Worm (Caenorhabditis elegans) whole organism, midembryonic: ENCODE data around the gene C44F1.1.

ENCODE experiments used
- T22C8.4 ChIP-seq: fragments of 200-800 bp; sonication (Bioruptor generic); IDR thresholded peaks from 2 replicates; pipeline ENCODE4 v1.3.6; 2022; ENCODE audit warnings: missing genetic modification characterization, missing compliant biosample characterization
- cog-1 ChIP-seq: sonication (generic microtip); optimal IDR thresholded peaks from 2 replicates; lab custom pipeline; 2016; ENCODE audit warnings: missing genetic modification characterization, missing compliant biosample characterization
- flt-1 ChIP-seq: fragments of 200-800 bp; sonication (Bioruptor generic); IDR thresholded peaks from 2 replicates; pipeline ENCODE4 v1.3.6; 2022; ENCODE audit warnings: missing genetic modification characterization, missing compliant biosample characterization
- klf-2 ChIP-seq: fragments of 200-800 bp; sonication (Bioruptor generic); conservative IDR thresholded peaks from 2 replicates; pipeline ENCODE4 v1.3.6; 2022; ENCODE audit warnings: missing genetic modification reagents, missing genetic modification characterization, missing compliant biosample characterization
- med-1 ChIP-seq: sonication (generic microtip); optimal IDR thresholded peaks from 2 replicates; lab custom pipeline; 2017; ENCODE audit warnings: missing genetic modification characterization, mild to moderate bottlenecking, missing compliant biosample characterization, antibody characterized with exemption, missing genetic modification reagents; ENCODE audit not compliant: insufficient read depth
- ref-1 ChIP-seq: fragments of 200-800 bp; sonication (Bioruptor generic); conservative IDR thresholded peaks from 2 replicates; pipeline ENCODE4 v1.3.6; 2022; ENCODE audit warnings: missing genetic modification reagents, missing genetic modification characterization, missing compliant biosample characterization
- tab-1 ChIP-seq: fragments of 200-800 bp; sonication (Bioruptor generic); IDR thresholded peaks from 2 replicates; pipeline ENCODE4 v1.3.6; 2022; ENCODE audit warnings: missing genetic modification characterization, missing compliant biosample characterization
- ztf-23 ChIP-seq: fragments of 200-800 bp; sonication (Bioruptor generic); IDR thresholded peaks from 2 replicates; pipeline ENCODE4 v1.3.6; 2022; ENCODE audit warnings: missing genetic modification reagents, missing genetic modification characterization, missing compliant biosample characterization
- ztf-29 ChIP-seq: fragments of 200-800 bp; sonication (Bioruptor generic); IDR thresholded peaks from 2 replicates; pipeline ENCODE4 v1.3.6; 2022; ENCODE audit warnings: missing genetic modification reagents, missing genetic modification characterization, missing compliant biosample characterization

C44F1.1 gene

DNA sequence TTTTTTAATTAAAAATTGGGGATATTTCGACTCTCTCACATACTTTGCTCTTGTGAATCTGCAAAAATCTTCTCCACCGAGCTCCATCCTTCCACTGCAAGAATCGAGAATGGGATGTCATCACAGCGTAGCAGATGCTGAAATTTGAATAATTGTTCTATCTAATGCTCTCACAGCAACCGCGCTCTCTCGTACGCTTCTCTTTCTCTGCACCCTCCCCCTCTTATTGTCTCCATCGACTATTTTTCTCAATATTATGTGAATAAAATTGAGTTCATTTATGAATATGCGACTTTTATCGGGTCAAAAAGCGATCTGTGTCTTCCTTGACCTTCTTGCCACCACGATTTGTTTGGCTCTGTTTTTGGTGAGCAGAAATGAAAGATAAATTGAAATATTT lies 31.4 kb downstream of the C44F1.1 start, which contains the start of gene F34D10.3:
Gene F34D10.3 (plus strand): TSS at position 249 of the 400 bp plus-strand sequence.
- TF ChIP-seq ref-1 (no peak), cog-1 (tag; lab: Kevin White, UChicago) (no peak), med-1 (GFP tag; lab: Kevin White, UChicago) (no peak), T22C8.4 (GFP tag; lab: Robert Waterston, UW) (no peak)

DNA sequence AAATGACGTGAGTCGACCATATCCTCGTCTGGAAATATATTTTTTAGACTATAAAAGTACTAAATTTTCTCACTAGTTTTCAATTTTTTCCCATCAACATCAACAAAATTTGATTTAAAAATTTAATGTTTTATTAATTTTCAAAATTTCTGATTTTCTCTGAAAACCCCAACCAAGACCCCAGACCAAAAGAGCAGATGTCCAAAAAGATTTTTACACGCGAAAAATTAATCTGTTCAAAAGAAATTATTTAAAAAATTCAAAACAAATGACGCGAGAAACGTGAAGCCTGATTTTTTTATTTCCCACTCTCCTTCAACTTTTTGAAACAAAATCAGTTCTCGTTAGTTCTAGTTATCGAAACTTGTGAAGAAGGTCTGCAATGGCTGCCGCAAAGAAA lies 34.9 kb downstream of the C44F1.1 start, which contains the start of gene F34D10.8:
Gene F34D10.8 (plus strand): TSS at position 301 of the 400 bp plus-strand sequence.
- TF ChIP-seq med-1 (GFP tag; lab: Kevin White, UChicago) (no peak), ztf-29 (GFP tag; lab: Robert Waterston, UW) (no peak), flt-1 (GFP tag; lab: Robert Waterston, UW) (no peak), klf-2 (GFP tag; lab: Robert Waterston, UW) (no peak), cog-1 (tag; lab: Kevin White, UChicago) (no peak), ztf-23 (GFP tag; lab: Robert Waterston, UW) (no peak), tab-1 (GFP tag; lab: Robert Waterston, UW) (no peak), ref-1 (no peak), T22C8.4 (GFP tag; lab: Robert Waterston, UW) (no peak)

- no peak for TF ChIP-seq klf-2 (GFP tag; lab: Robert Waterston, UW)
- no peak for TF ChIP-seq ztf-29 (GFP tag; lab: Robert Waterston, UW)
- TF ChIP-seq flt-1 (GFP tag; lab: Robert Waterston, UW), result no peak
Measured at ce11 chrIII:3729520-3729919, 35.8 kb downstream of the C44F1.1 start, which contains the start of gene F34D10.9. Gene F34D10.9, minus strand, starts transcription at chrIII:3729620.

- TF ChIP-seq cog-1 (tag; lab: Kevin White, UChicago) (no peak), ztf-29 (GFP tag; lab: Robert Waterston, UW) (no peak), ref-1 (no peak), tab-1 (GFP tag; lab: Robert Waterston, UW) (no peak), flt-1 (GFP tag; lab: Robert Waterston, UW) (no peak), T22C8.4 (GFP tag; lab: Robert Waterston, UW) (no peak), klf-2 (GFP tag; lab: Robert Waterston, UW) (no peak), ztf-23 (GFP tag; lab: Robert Waterston, UW) (no peak)
Measured at ce11 chrIII:3726443-3726842, 38.9 kb downstream of the C44F1.1 start, which contains the start of gene gldi-5. Gene gldi-5, minus strand, starts transcription at chrIII:3726500.

ce11 chrIII:3724880-3725279 lies 40.5 kb downstream of the C44F1.1 start, which contains the start of gene C14B1.12:
Gene C14B1.12, minus strand, starts transcription at chrIII:3724980.
- TF ChIP-seq ztf-23 (GFP tag; lab: Robert Waterston, UW) (no peak), T22C8.4 (GFP tag; lab: Robert Waterston, UW) (no peak), ztf-29 (GFP tag; lab: Robert Waterston, UW) (no peak), klf-2 (GFP tag; lab: Robert Waterston, UW) (no peak), ref-1 (no peak), med-1 (GFP tag; lab: Kevin White, UChicago) (no peak), tab-1 (GFP tag; lab: Robert Waterston, UW) (no peak), flt-1 (GFP tag; lab: Robert Waterston, UW) (no peak)

- no peak for TF ChIP-seq ztf-29 (GFP tag; lab: Robert Waterston, UW)
- no peak for TF ChIP-seq ztf-23 (GFP tag; lab: Robert Waterston, UW)
- TF ChIP-seq flt-1 (GFP tag; lab: Robert Waterston, UW), result no peak
Measured at ce11 chrIII:3723726-3724125, 41.6 kb downstream of the C44F1.1 start.

ce11 chrIII:3719564-3719963 lies 45.8 kb downstream of the C44F1.1 start, which contains the start of gene C14B1.8:
Gene C14B1.8, minus strand, starts transcription at chrIII:3719680.
- no peak for TF ChIP-seq flt-1 (GFP tag; lab: Robert Waterston, UW)
- no peak for TF ChIP-seq med-1 (GFP tag; lab: Kevin White, UChicago)
- no peak for TF ChIP-seq cog-1 (tag; lab: Kevin White, UChicago)
- TF ChIP-seq klf-2 (GFP tag; lab: Robert Waterston, UW), result no peak
- no peak for TF ChIP-seq T22C8.4 (GFP tag; lab: Robert Waterston, UW)
- TF ChIP-seq ztf-29 (GFP tag; lab: Robert Waterston, UW), result no peak
- TF ChIP-seq tab-1 (GFP tag; lab: Robert Waterston, UW), result no peak
- no peak for TF ChIP-seq ztf-23 (GFP tag; lab: Robert Waterston, UW)
- no peak for TF ChIP-seq ref-1

- no peak for TF ChIP-seq flt-1 (GFP tag; lab: Robert Waterston, UW)
- 0 out of 2 replicates have a peak, but pooled peaks have one; percentile 32 for TF ChIP-seq ztf-23 (GFP tag; lab: Robert Waterston, UW)
- TF ChIP-seq cog-1 (tag; lab: Kevin White, UChicago), result peak; percentile 24
- 0 out of 2 replicates have a peak, but pooled peaks have one; percentile 51 for TF ChIP-seq klf-2 (GFP tag; lab: Robert Waterston, UW)
- TF ChIP-seq ref-1, result no peak
Measured at ce11 chrIII:3716073-3716659, 49.2 kb downstream of the C44F1.1 start.

ce11 chrIII:3713163-3713562 lies 52.2 kb downstream of the C44F1.1 start, which contains the start of gene nrde-1:
Gene nrde-1, plus strand, starts transcription at chrIII:3713463.
- no peak for TF ChIP-seq T22C8.4 (GFP tag; lab: Robert Waterston, UW)
- TF ChIP-seq tab-1 (GFP tag; lab: Robert Waterston, UW), result no peak
- no peak for TF ChIP-seq ref-1
- TF ChIP-seq flt-1 (GFP tag; lab: Robert Waterston, UW), result no peak
- no peak for TF ChIP-seq ztf-29 (GFP tag; lab: Robert Waterston, UW)
- TF ChIP-seq cog-1 (tag; lab: Kevin White, UChicago), result no peak
- TF ChIP-seq med-1 (GFP tag; lab: Kevin White, UChicago), result no peak
- TF ChIP-seq ztf-23 (GFP tag; lab: Robert Waterston, UW), result no peak
- no peak for TF ChIP-seq klf-2 (GFP tag; lab: Robert Waterston, UW)
